Fruit fly (Drosophila melanogaster) whole organism, embryonic: ENCODE data around the gene Alg9.

Experiments
- Atf-2 ChIP-seq: fragments of 200-800 bp; sonication (Bioruptor generic); optimal IDR thresholded peaks from 2 replicates; lab custom pipeline; 2016; ENCODE audit warnings: missing biosample characterization, missing genetic modification characterization
- Atf6 ChIP-seq: fragments of 200-800 bp; sonication (Bioruptor generic); IDR thresholded peaks from 2 replicates; pipeline ENCODE4 v1.3.6; 2022; ENCODE audit warnings: missing biosample characterization, missing genetic modification characterization
- CG11085 ChIP-seq: fragments of 200-800 bp; sonication (Bioruptor generic); IDR thresholded peaks from 2 replicates; pipeline ENCODE4 v1.3.6; 2022; ENCODE audit warnings: missing biosample characterization, missing genetic modification characterization
- CG11398 ChIP-seq: fragments of 200-800 bp; sonication (Bioruptor generic); optimal IDR thresholded peaks from 2 replicates; lab custom pipeline; 2016; ENCODE audit warnings: missing biosample characterization, missing genetic modification characterization
- CG12155 ChIP-seq: fragments of 200-800 bp; sonication (Bioruptor generic); optimal IDR thresholded peaks from 3 replicates; lab custom pipeline; 2016; ENCODE audit warnings: missing biosample characterization, missing genetic modification characterization
- CG13123 ChIP-seq: fragments of 200-800 bp; sonication (Bioruptor generic); optimal IDR thresholded peaks from 2 replicates; lab custom pipeline; 2016; ENCODE audit warnings: missing biosample characterization, missing genetic modification characterization
- CG13424 ChIP-seq: fragments of 200-800 bp; sonication (Bioruptor generic); optimal IDR thresholded peaks from 2 replicates; lab custom pipeline; 2019; ENCODE audit warnings: missing biosample characterization, mild to moderate bottlenecking, missing genetic modification characterization, moderate library complexity
- CG15514 ChIP-seq: fragments of 200-800 bp; sonication (Bioruptor generic); optimal IDR thresholded peaks from 3 replicates; lab custom pipeline; 2017; ENCODE audit warnings: missing biosample characterization, missing genetic modification characterization, mild to moderate bottlenecking, moderate library complexity, missing genetic modification reagents
- CG18262 ChIP-seq: fragments of 200-800 bp; optimal IDR thresholded peaks from 3 replicates; lab custom pipeline; 2019; ENCODE audit warnings: missing biosample characterization, mild to moderate bottlenecking, missing genetic modification characterization, moderate library complexity
- CG2202 ChIP-seq: fragments of 200-800 bp; sonication (Bioruptor generic); optimal IDR thresholded peaks from 2 replicates; lab custom pipeline; 2018; ENCODE audit warnings: missing biosample characterization, mild to moderate bottlenecking, missing genetic modification characterization
- CG2712 ChIP-seq: fragments of 200-800 bp; optimal IDR thresholded peaks from 3 replicates; lab custom pipeline; 2019; ENCODE audit warnings: missing biosample characterization, mild to moderate bottlenecking, missing genetic modification characterization, moderate library complexity
- CG33557 ChIP-seq: fragments of 200-800 bp; sonication (Bioruptor generic); optimal IDR thresholded peaks from 2 replicates; lab custom pipeline; 2019; ENCODE audit warnings: missing biosample characterization, mild to moderate bottlenecking, missing genetic modification characterization, moderate library complexity
- CG3847 ChIP-seq: fragments of 200-800 bp; sonication (Bioruptor generic); IDR thresholded peaks from 2 replicates; pipeline ENCODE4 v1.3.6; 2022; ENCODE audit warnings: missing biosample characterization, missing genetic modification characterization
- CG42726 ChIP-seq: fragments of 200-800 bp; sonication (Bioruptor generic); IDR thresholded peaks from 2 replicates; pipeline ENCODE4 v1.3.6; 2022; ENCODE audit warnings: missing biosample characterization, missing genetic modification characterization; ENCODE audit not compliant: partially characterized antibody
- CG4617 ChIP-seq: fragments of 200-800 bp; sonication (Bioruptor generic); optimal IDR thresholded peaks from 3 replicates; lab custom pipeline; 2016; ENCODE audit warnings: missing biosample characterization, missing genetic modification characterization, borderline replicate concordance
- CG4707 ChIP-seq: fragments of 200-800 bp; sonication (Bioruptor generic); optimal IDR thresholded peaks from 2 replicates; lab custom pipeline; 2018; ENCODE audit warnings: missing biosample characterization, mild to moderate bottlenecking, missing genetic modification characterization, moderate library complexity
- CG6654 ChIP-seq: fragments of 200-800 bp; sonication (Bioruptor generic); optimal IDR thresholded peaks from 2 replicates; lab custom pipeline; 2017; ENCODE audit warnings: missing biosample characterization, mild to moderate bottlenecking, missing genetic modification characterization
- CG6791 ChIP-seq: fragments of 200-800 bp; sonication (Bioruptor generic); IDR thresholded peaks from 3 replicates; pipeline ENCODE4 v1.3.6; 2022; ENCODE audit warnings: missing biosample characterization, missing genetic modification characterization; ENCODE audit not compliant: partially characterized antibody
- CG7357 ChIP-seq: fragments of 200-800 bp; sonication (Bioruptor generic); IDR thresholded peaks from 3 replicates; pipeline ENCODE4 v1.3.6; 2022; ENCODE audit warnings: missing biosample characterization, missing genetic modification characterization
- CG8388 ChIP-seq: fragments of 200-800 bp; sonication (Bioruptor generic); optimal IDR thresholded peaks from 2 replicates; lab custom pipeline; 2019; ENCODE audit warnings: missing biosample characterization, mild to moderate bottlenecking, missing genetic modification characterization, moderate library complexity
- CG8944 ChIP-seq: fragments of 200-800 bp; sonication (Bioruptor generic); optimal IDR thresholded peaks from 3 replicates; lab custom pipeline; 2016; ENCODE audit warnings: missing biosample characterization, missing genetic modification characterization
- CG9215 ChIP-seq: fragments of 200-800 bp; sonication (Bioruptor generic); IDR thresholded peaks from 2 replicates; pipeline ENCODE4 v1.3.6; 2022; ENCODE audit warnings: missing biosample characterization, missing genetic modification characterization
- CHES-1-like ChIP-seq: fragments of 200-800 bp; sonication (Bioruptor generic); optimal IDR thresholded peaks from 2 replicates; lab custom pipeline; 2016; ENCODE audit warnings: missing biosample characterization, missing genetic modification characterization
- Doc3 ChIP-seq: fragments of 200-800 bp; sonication (Bioruptor generic); IDR thresholded peaks from 3 replicates; pipeline ENCODE4 v1.3.6; 2022; ENCODE audit warnings: missing biosample characterization, missing genetic modification characterization; ENCODE audit not compliant: partially characterized antibody
- E2f2 ChIP-seq: fragments of 200-800 bp; sonication (Bioruptor generic); IDR thresholded peaks from 2 replicates; pipeline ENCODE4 v1.3.6; 2022; ENCODE audit warnings: missing biosample characterization, missing genetic modification characterization
- Ets97D ChIP-seq: fragments of 200-800 bp; sonication (Bioruptor generic); optimal IDR thresholded peaks from 3 replicates; lab custom pipeline; 2016; ENCODE audit warnings: missing biosample characterization, missing genetic modification characterization
- HLHmδ ChIP-seq: fragments of 200-800 bp; sonication (Bioruptor generic); optimal IDR thresholded peaks from 2 replicates; lab custom pipeline; 2018; ENCODE audit warnings: missing biosample characterization, mild to moderate bottlenecking, missing genetic modification characterization, moderate library complexity
- Hr78 ChIP-seq, 2 experiments: fragments of 200-800 bp in 1 of 2; fragments of >200 bp in 1 of 2; sonication (Bioruptor generic) in 1 of 2; optimal IDR thresholded peaks; 2 replicates each; lab custom pipeline; 2017 to 2019; ENCODE audit warnings: missing biosample characterization in 2 of 2, missing genetic modification characterization in 2 of 2, mild to moderate bottlenecking in 1 of 2, moderate library complexity in 1 of 2
- Lhr ChIP-seq: fragments of 200-800 bp; sonication (Bioruptor generic); optimal IDR thresholded peaks from 3 replicates; lab custom pipeline; 2017; ENCODE audit warnings: mild to moderate bottlenecking, missing biosample characterization, missing genetic modification reagents, missing genetic modification characterization
- Lim3 ChIP-seq: fragments of 200-800 bp; sonication (Bioruptor generic); IDR thresholded peaks from 2 replicates; pipeline ENCODE4 v1.3.6; 2022; ENCODE audit warnings: missing biosample characterization, missing genetic modification characterization
- Nf-YC ChIP-seq: fragments of 200-800 bp; optimal IDR thresholded peaks from 3 replicates; lab custom pipeline; 2019; ENCODE audit warnings: missing biosample characterization, mild to moderate bottlenecking, missing genetic modification characterization, moderate library complexity
- Optix ChIP-seq: fragments of 200-800 bp; sonication (Bioruptor generic); IDR thresholded peaks from 3 replicates; pipeline ENCODE4 v1.3.6; 2022; ENCODE audit warnings: missing biosample characterization, missing genetic modification characterization
- PHDP ChIP-seq: fragments of 200-800 bp; sonication (Bioruptor generic); optimal IDR thresholded peaks from 3 replicates; lab custom pipeline; 2018; ENCODE audit warnings: missing biosample characterization, mild to moderate bottlenecking, missing genetic modification characterization, moderate library complexity
- Poxn ChIP-seq: fragments of 200-800 bp; sonication (Bioruptor generic); IDR thresholded peaks from 2 replicates; pipeline ENCODE4 v1.3.6; 2022; ENCODE audit warnings: missing biosample characterization, missing genetic modification characterization
- Sin3A ChIP-seq: fragments of >200 bp; optimal IDR thresholded peaks from 2 replicates; lab custom pipeline; 2018
- cad ChIP-seq: fragments of >200 bp; optimal IDR thresholded peaks from 2 replicates; lab custom pipeline; 2017; ENCODE audit warnings: missing biosample characterization, missing genetic modification characterization
- crp ChIP-seq, 2 experiments: fragments of 200-800 bp; sonication (Bioruptor generic); optimal IDR thresholded peaks; 2 replicates in 1 of 2; 3 replicates in 1 of 2; lab custom pipeline; 2017; ENCODE audit warnings: missing biosample characterization in 2 of 2, missing genetic modification characterization in 2 of 2, mild to moderate bottlenecking in 1 of 2, moderate library complexity in 1 of 2
- dimm ChIP-seq: fragments of 200-800 bp; sonication (Bioruptor generic); IDR thresholded peaks from 2 replicates; pipeline ENCODE4 v1.3.6; 2022; ENCODE audit warnings: missing biosample characterization, missing genetic modification characterization
- kni ChIP-seq: fragments of 200-800 bp; sonication (Bioruptor generic); optimal IDR thresholded peaks from 3 replicates; lab custom pipeline; 2017; ENCODE audit warnings: mild to moderate bottlenecking, missing biosample characterization, missing genetic modification reagents, missing genetic modification characterization
- lmd ChIP-seq: fragments of 200-800 bp; sonication (Bioruptor generic); IDR thresholded peaks from 2 replicates; pipeline ENCODE4 v1.3.6; 2022; ENCODE audit warnings: missing biosample characterization, missing genetic modification characterization
- phol ChIP-seq: fragments of 200-800 bp; sonication (Bioruptor generic); optimal IDR thresholded peaks from 3 replicates; lab custom pipeline; 2018; ENCODE audit warnings: missing biosample characterization, mild to moderate bottlenecking, missing genetic modification characterization, moderate library complexity
- ranshi ChIP-seq: fragments of 200-800 bp; sonication (Bioruptor generic); IDR thresholded peaks from 2 replicates; pipeline ENCODE4 v1.3.6; 2022; ENCODE audit warnings: missing biosample characterization, missing genetic modification characterization
- sim ChIP-seq: fragments of 200-800 bp; sonication (Bioruptor generic); IDR thresholded peaks from 2 replicates; pipeline ENCODE4 v1.3.6; 2022; ENCODE audit warnings: missing biosample characterization, missing genetic modification characterization
- slou ChIP-seq: fragments of 200-800 bp; sonication (Bioruptor generic); optimal IDR thresholded peaks from 3 replicates; lab custom pipeline; 2016; ENCODE audit warnings: missing biosample characterization, missing genetic modification characterization
- slp2 ChIP-seq: fragments of 200-800 bp; sonication (Bioruptor generic); optimal IDR thresholded peaks from 2 replicates; lab custom pipeline; 2016; ENCODE audit warnings: missing biosample characterization, missing genetic modification characterization
- sug ChIP-seq: fragments of 200-800 bp; optimal IDR thresholded peaks from 2 replicates; lab custom pipeline; 2019; ENCODE audit warnings: missing biosample characterization, mild to moderate bottlenecking, missing genetic modification characterization, moderate library complexity

The Alg9 gene

DNA sequence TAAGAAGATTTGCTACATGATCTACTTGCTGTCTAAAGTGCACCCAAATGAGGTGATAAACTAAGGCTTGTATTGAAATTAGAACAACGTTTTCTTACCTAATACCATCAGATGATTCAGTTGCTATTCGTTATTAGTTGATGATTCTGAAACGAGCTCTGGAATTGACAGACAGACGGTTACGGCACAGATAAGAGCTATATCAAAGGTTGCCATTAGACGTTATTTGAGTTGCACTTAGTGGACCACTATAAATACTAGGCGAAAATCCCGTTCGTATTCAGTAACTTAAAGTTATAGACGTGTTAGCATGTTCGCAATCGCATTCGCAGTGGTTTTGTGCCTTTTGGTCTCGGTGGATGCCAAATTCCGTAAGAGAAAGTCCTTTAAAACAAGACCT is 18.5 kb downstream of the Alg9 start, which contains the start of gene to:
TSS of gene to (plus strand) at position 301 of the 400 bp plus-strand sequence.
- no peak for TF ChIP-seq dimm (GFP tag; lab: Robert Waterston, UW)
- TF ChIP-seq phol (tag; lab: Kevin White, UChicago), result no peak
- no peak for TF ChIP-seq ranshi (GFP tag; lab: Robert Waterston, UW)
- no peak for TF ChIP-seq Poxn (GFP tag; lab: Robert Waterston, UW)
- no peak for TF ChIP-seq Atf6 (GFP tag; lab: Robert Waterston, UW)
- no peak for TF ChIP-seq CG9215 (GFP tag; lab: Robert Waterston, UW)
- no peak for TF ChIP-seq CG2202 (tag; lab: Kevin White, UChicago)
- no peak for TF ChIP-seq Atf-2 (GFP tag; lab: Kevin White, UChicago)
- TF ChIP-seq slou, result no peak
- TF ChIP-seq Doc3 (GFP tag; lab: Robert Waterston, UW), result no peak
- TF ChIP-seq, all 482 proteins: peak for 0

DNA sequence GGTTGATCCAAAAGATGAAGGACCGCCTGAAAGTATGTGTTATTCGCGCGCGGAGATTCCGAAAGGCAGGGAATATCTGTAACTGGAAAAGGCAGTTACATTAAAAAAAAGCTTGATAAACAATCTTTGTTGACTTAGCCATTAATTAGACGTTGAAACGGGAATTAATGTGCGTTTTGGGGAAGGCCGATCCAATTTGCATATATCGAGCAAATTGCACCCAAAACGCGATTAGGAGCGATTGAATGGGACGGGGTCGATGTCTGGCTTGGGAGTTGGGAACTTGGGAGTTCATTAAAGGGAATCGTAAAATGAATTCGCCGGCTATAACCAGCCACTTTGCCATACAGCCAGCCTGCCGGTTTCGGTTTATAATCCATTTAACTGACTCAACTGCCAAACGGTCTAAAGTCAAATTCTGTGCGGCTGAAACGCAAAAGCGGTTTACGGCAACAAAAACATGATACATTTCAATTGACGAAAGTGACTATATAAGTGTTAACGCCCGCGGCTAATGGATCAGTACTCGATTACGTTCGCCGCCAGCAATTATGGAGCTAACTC is 20.2 kb downstream of the Alg9 start, which contains the start of gene CG11854:
TSS of gene CG11854 (plus strand) at position 514 of the 564 bp plus-strand sequence.
- TF ChIP-seq crp (GFP tag; optimal IDR thresholded peaks at IDR 0.05; lab: Kevin White, UChicago) (no peak), CG12155 (GFP tag; lab: Kevin White, UChicago) (no peak), CG15514 (GFP tag; lab: Kevin White, UChicago) (no peak), CG8388 (GFP tag; lab: Kevin White, UChicago) (no peak), CG18262 (tag; lab: Kevin White, UChicago) (no peak), kni (no peak), CG7357 (GFP tag; lab: Robert Waterston, UW) (no peak), CG11085 (GFP tag; lab: Robert Waterston, UW) (no peak), Lim3 (GFP tag; lab: Robert Waterston, UW) (no peak), lmd (GFP tag; lab: Robert Waterston, UW) (no peak), CG6791 (GFP tag; lab: Robert Waterston, UW) (no peak), CG4707 (GFP tag; lab: Kevin White, UChicago) (no peak), HLHmδ (GFP tag; lab: Kevin White, UChicago) (no peak), CG8944 (GFP tag; lab: Kevin White, UChicago) (no peak), CG13123 (GFP tag; lab: Kevin White, UChicago) (no peak), sim (GFP tag; lab: Robert Waterston, UW) (no peak), CG6654 (GFP tag; lab: Kevin White, UChicago) (no peak), CG4617 (GFP tag; lab: Kevin White, UChicago) (no peak)

DNA sequence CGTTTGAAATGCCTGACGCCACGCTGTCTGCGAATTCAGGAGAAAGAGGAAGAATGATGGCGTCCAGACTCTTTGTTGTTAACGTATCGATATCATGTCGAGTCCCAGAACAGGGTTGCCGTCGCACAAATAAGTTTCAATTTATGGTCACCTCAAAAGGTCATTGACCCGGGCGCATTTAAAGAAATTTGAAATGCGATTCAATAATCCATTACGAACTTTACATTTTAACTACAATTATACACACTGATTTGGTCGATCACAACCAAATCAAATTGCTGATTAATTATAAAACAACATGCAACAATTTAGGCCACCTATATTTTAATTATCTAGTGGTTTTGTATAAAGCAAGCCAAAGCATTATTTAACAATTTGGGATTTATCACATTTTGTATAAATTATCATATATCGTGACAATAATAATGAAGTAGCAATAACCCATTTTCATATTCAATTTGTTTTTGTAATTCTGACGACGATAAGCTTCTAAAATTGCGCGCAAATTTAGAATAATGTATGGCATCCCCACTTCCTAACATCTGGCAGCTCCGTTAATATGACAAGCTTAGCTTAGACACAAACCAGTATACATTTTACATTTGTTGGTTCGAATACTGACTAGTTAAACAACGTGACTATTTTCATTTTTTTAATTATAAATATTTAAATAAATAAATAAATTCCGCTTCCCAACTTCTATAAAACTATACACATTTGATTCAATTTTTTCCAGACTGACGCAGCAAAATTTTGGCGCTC is 23.8 kb downstream of the Alg9 start, which contains the start of gene bam:
TSS of gene bam (minus strand) at position 58 of the 762 bp plus-strand sequence.
- TF ChIP-seq CHES-1-like (GFP tag; lab: Kevin White, UChicago), result no peak
- TF ChIP-seq CG3847 (GFP tag; lab: Robert Waterston, UW), result peak; percentile 80
- peak; percentile 69 for TF ChIP-seq Ets97D (GFP tag; lab: Kevin White, UChicago)
- peak; percentile 97 for TF ChIP-seq E2f2 (GFP tag; lab: Robert Waterston, UW)
- peak; percentile 7 for TF ChIP-seq CG13424 (tag; lab: Kevin White, UChicago)
- no peak for TF ChIP-seq Sin3A
- TF ChIP-seq CG33557, result peak; percentile 15
- TF ChIP-seq sug (tag; lab: Kevin White, UChicago), result peak; percentile 46
- TF ChIP-seq CG2712 (tag; lab: Kevin White, UChicago), result no peak
- TF ChIP-seq Hr78 (GFP tag; optimal IDR thresholded peaks at IDR 0.05; lab: Kevin White, UChicago), result no peak
- TF ChIP-seq Optix, result no peak
- TF ChIP-seq CG6791 (GFP tag; lab: Robert Waterston, UW), result 0 out of 3 replicates have a peak, but pooled peaks have one; percentile 47
- TF ChIP-seq slp2 (GFP tag; lab: Kevin White, UChicago), result no peak
- peak; percentile 4 for TF ChIP-seq PHDP
- TF ChIP-seq CG11398 (GFP tag; lab: Kevin White, UChicago), result no peak
- no peak for TF ChIP-seq cad (GFP tag; lab: Kevin White, UChicago)
- peak; percentile 84 for TF ChIP-seq Lhr
- TF ChIP-seq CG42726 (GFP tag; lab: Robert Waterston, UW), result peak; percentile 56; the same call in 1 of the 2 replicates
- TF ChIP-seq Nf-YC, result peak; percentile 46
